Fruit fly (Drosophila melanogaster) whole organism, pupa: ENCODE results near the gene CG32483.

ENCODE experiments used
- CG12605 ChIP-seq: fragments of 200-800 bp; sonication (Bioruptor generic); IDR thresholded peaks from 2 replicates; pipeline ENCODE4 v1.3.6; 2022; ENCODE audit warnings: missing biosample characterization, missing genetic modification characterization
- CG14655 ChIP-seq: fragments of 200-800 bp; sonication (Bioruptor generic); optimal IDR thresholded peaks from 3 replicates; lab custom pipeline; 2017; ENCODE audit warnings: mild to moderate bottlenecking, missing biosample characterization, missing genetic modification reagents, missing genetic modification characterization
- CG15710 ChIP-seq: fragments of 200-800 bp; sonication (Bioruptor generic); optimal IDR thresholded peaks from 2 replicates; lab custom pipeline; 2018; ENCODE audit warnings: missing biosample characterization, mild to moderate bottlenecking, missing genetic modification characterization, moderate library complexity
- CG4496 ChIP-seq: fragments of 200-800 bp; sonication (Bioruptor generic); IDR thresholded peaks from 3 replicates; pipeline ENCODE4 v1.3.6; 2022; ENCODE audit warnings: missing biosample characterization, missing genetic modification characterization
- CG8159 ChIP-seq: fragments of 200-800 bp; sonication (Bioruptor generic); optimal IDR thresholded peaks from 3 replicates; lab custom pipeline; 2018; ENCODE audit warnings: missing biosample characterization, mild to moderate bottlenecking, missing genetic modification characterization, moderate library complexity
- D1 ChIP-seq: fragments of 200-800 bp; sonication (Bioruptor generic); optimal IDR thresholded peaks from 2 replicates; lab custom pipeline; 2018; ENCODE audit warnings: missing biosample characterization, mild to moderate bottlenecking, missing genetic modification characterization, moderate library complexity
- EcR ChIP-seq: fragments of 200-800 bp; sonication (Bioruptor generic); optimal IDR thresholded peaks from 3 replicates; lab custom pipeline; 2019; ENCODE audit warnings: missing biosample characterization, missing genetic modification characterization, mild to moderate bottlenecking, moderate library complexity, missing genetic modification reagents
- Snoo ChIP-seq: fragments of 200-800 bp; sonication (Bioruptor generic); optimal IDR thresholded peaks from 3 replicates; lab custom pipeline; 2017; ENCODE audit warnings: missing biosample characterization, mild to moderate bottlenecking, missing genetic modification characterization, inconsistent platforms
- rn ChIP-seq: fragments of 200-800 bp; sonication (Bioruptor generic); IDR thresholded peaks from 2 replicates; pipeline ENCODE4 v1.3.6; 2022; ENCODE audit warnings: missing biosample characterization, missing genetic modification characterization

DNA sequence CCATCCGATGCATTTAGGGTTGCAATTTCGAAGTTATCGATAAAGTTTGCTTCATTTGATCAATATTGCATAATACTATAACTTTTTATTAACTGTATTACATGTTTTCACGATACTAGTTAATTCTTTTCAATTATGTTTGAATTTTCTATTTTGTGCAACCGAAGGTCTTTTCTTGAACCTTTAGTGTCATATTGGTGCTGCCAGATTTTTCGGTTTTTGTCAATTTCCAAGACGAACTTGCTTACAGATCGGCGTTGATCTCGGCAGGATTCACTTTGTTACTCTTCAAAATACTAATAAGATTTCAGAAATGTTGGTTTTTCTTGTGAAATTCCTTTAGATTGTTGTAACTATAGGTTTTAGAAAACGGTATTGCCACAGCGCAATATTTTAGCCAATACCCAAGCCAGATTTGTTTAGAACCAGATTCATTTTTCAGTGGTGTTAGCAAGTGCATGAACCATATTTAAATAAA, 20.5 kb upstream of the CG32483 start, which contains the start of gene CkIIalpha-i3:
- TF ChIP-seq D1 (tag; lab: Kevin White, UChicago) (no peak), rn (GFP tag; lab: Robert Waterston, UW) (no peak), CG15710 (tag; lab: Kevin White, UChicago) (no peak), CG8159 (tag; lab: Kevin White, UChicago) (no peak), Snoo (tag; lab: Kevin White, UChicago) (no peak), CG12605 (GFP tag; lab: Robert Waterston, UW) (no peak), CG4496 (GFP tag; lab: Robert Waterston, UW) (no peak), CG14655 (GFP tag; lab: Kevin White, UChicago) (no peak), EcR (no peak)
